Worm (Caenorhabditis elegans) whole organism, L4/young adult: ENCODE results near the gene rabx-5.

Experiments used
- dao-5 ChIP-seq: sonication (generic microtip); optimal IDR thresholded peaks from 2 replicates; lab custom pipeline; 2016; ENCODE audit warnings: missing genotype, missing genetic modification characterization, moderate library complexity, missing compliant biosample characterization
- him-1 ChIP-seq: sonication (generic microtip); optimal IDR thresholded peaks from 2 replicates; lab custom pipeline; 2016; ENCODE audit warnings: missing genotype, missing genetic modification reagents, missing genetic modification characterization, missing compliant biosample characterization

DNA sequence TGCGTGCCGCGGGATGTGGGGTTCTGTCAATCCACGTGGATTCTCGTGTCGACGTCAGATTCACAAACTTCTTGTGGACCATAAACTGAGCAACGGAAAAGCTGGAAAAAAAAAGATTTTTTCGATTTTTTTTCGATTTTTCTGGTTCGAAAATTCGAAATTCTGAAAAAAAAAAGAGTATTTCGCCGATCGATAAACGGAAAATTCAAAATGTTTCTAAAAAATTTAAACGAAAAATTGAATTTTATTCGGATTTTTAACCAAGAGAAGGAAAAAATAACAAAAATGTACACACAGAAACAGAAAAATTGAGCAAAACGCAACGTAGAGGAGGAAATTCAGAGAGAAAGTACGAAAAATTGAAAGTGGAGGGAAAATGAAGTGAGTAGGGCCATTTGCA lies 8.8 kb upstream of the rabx-5 start, which contains the start of gene Y39A1A.3:
- TF ChIP-seq dao-5 (tag; lab: Kevin White, UChicago) (no peak), him-1 (tag; lab: Kevin White, UChicago) (no peak)
